Worm (Caenorhabditis elegans): Measurements from ENCODE around the gene B0250.8.
"Not testable (repeated sequence)": the region's sequence is repeated elsewhere in the genome, so short reads cannot be mapped to it uniquely, and the experiment has no call there.

The B0250.8 gene

ce11 chrV:20470385-20470784, at the start of gene B0250.8:
TSS of gene B0250.8 (minus strand) at chrV:20470485.
- TF ChIP-seq attf-3 (GFP tag; conservative IDR thresholded peaks at IDR 0.05) (no peak), Y53G8AR.9 (GFP tag; conservative IDR thresholded peaks at IDR 0.05) (no peak)

ce11 chrV:20518927-20519326, 48.6 kb upstream of the B0250.8 start, which contains the start of gene Y38H6C.25:
TSS of gene Y38H6C.25 (plus strand) at chrV:20519227.
- no peak for TF ChIP-seq aptf-3 (GFP tag; IDR thresholded peaks at IDR 0.05)
- no peak for TF ChIP-seq egl-18 (GFP tag; IDR thresholded peaks at IDR 0.05)
- no peak for TF ChIP-seq Y67H2A.10 (GFP tag; conservative IDR thresholded peaks at IDR 0.05)
- TF ChIP-seq fkh-3 (tag; optimal IDR thresholded peaks at IDR 0.05): no peak
- no peak for TF ChIP-seq B0336.3 (GFP tag; IDR thresholded peaks at IDR 0.05)
- no peak for TF ChIP-seq Y56A3A.18 (GFP tag; IDR thresholded peaks at IDR 0.05)
- TF ChIP-seq snpc-1.1 (tag; optimal IDR thresholded peaks at IDR 0.05; ENCODE audit: insufficient read depth): no peak
- TF ChIP-seq bed-2 (GFP tag; IDR thresholded peaks at IDR 0.05): no peak

ce11 chrV:20517005-20517404, 46.7 kb upstream of the B0250.8 start:
- TF ChIP-seq zfh-2 (GFP tag; conservative IDR thresholded peaks at IDR 0.05) (peak; percentile 36; the same call in 1 of the 2 replicates), F49E8.2 (tag; optimal IDR thresholded peaks at IDR 0.05; ENCODE audit: insufficient read depth) (no peak)

ce11 chrV:20514483-20514882, 44.2 kb upstream of the B0250.8 start:
- TF ChIP-seq ceh-40 (GFP tag; IDR thresholded peaks at IDR 0.05) (no peak), aptf-3 (GFP tag; IDR thresholded peaks at IDR 0.05) (no peak), ztf-26 (tag; optimal IDR thresholded peaks at IDR 0.05) (no peak), lsl-1 (GFP tag; optimal IDR thresholded peaks at IDR 0.05) (no peak), sdz-38 (tag; optimal IDR thresholded peaks at IDR 0.05) (no peak), nhr-120 (GFP tag; IDR thresholded peaks at IDR 0.05) (no peak), chd-7 (tag; optimal IDR thresholded peaks at IDR 0.05) (no peak), attf-6 (GFP tag; IDR thresholded peaks at IDR 0.05) (no peak), somi-1 (GFP tag; optimal IDR thresholded peaks at IDR 0.05) (no peak), K12H6.12 (tag; optimal IDR thresholded peaks at IDR 0.05) (no peak), snpc-3.4 (tag; optimal IDR thresholded peaks at IDR 0.05) (no peak), ekl-4 (GFP tag; IDR thresholded peaks at IDR 0.05) (no peak), pha-4 (tag; optimal IDR thresholded peaks at IDR 0.05) (no peak), xnd-1 (tag; optimal IDR thresholded peaks at IDR 0.05) (no peak), ceh-79 (tag; optimal IDR thresholded peaks at IDR 0.05) (no peak), ztf-25 (GFP tag; IDR thresholded peaks at IDR 0.05) (no peak), nhr-179 (tag; optimal IDR thresholded peaks at IDR 0.05) (no peak), tbp1 (GFP tag; optimal IDR thresholded peaks at IDR 0.05) (no peak)

ce11 chrV:20513661-20514060, 43.4 kb upstream of the B0250.8 start, which contains the start of gene Y38H6C.8:
TSS of gene Y38H6C.8 (plus strand) at chrV:20513961.
- not testable (repeated sequence) for TF ChIP-seq ztf-18 (tag; optimal IDR thresholded peaks at IDR 0.05); rcor-1 (GFP tag; IDR thresholded peaks at IDR 0.05); ztf-26 (tag; optimal IDR thresholded peaks at IDR 0.05)

- TF ChIP-seq lsy-27 (tag; optimal IDR thresholded peaks at IDR 0.05; ENCODE audit: borderline replicate concordance, insufficient read depth): no peak
- TF ChIP-seq efl-1 (GFP tag; optimal IDR thresholded peaks at IDR 0.05): no peak
- no peak for TF ChIP-seq aptf-3 (GFP tag; IDR thresholded peaks at IDR 0.05)
- 0 out of 2 replicates have a peak, but pooled peaks have one; percentile 46 for TF ChIP-seq nhr-120 (GFP tag; IDR thresholded peaks at IDR 0.05)
- TF ChIP-seq ekl-4 (GFP tag; IDR thresholded peaks at IDR 0.05): no peak
- peak; percentile 56; the same call in 1 of the 2 replicates for TF ChIP-seq zfh-2 (GFP tag; conservative IDR thresholded peaks at IDR 0.05)
- no peak for TF ChIP-seq ets-4 (GFP tag; optimal IDR thresholded peaks at IDR 0.05)
- no peak for TF ChIP-seq Y53G8AR.9 (GFP tag; conservative IDR thresholded peaks at IDR 0.05)
- TF ChIP-seq ceh-40 (GFP tag; IDR thresholded peaks at IDR 0.05): no peak
- TF ChIP-seq nhr-27 (tag; optimal IDR thresholded peaks at IDR 0.05): no peak
- no peak for TF ChIP-seq F49E8.2 (tag; optimal IDR thresholded peaks at IDR 0.05; ENCODE audit: insufficient read depth)
- TF ChIP-seq T26A5.8 (tag; optimal IDR thresholded peaks at IDR 0.05): no peak
- no peak for TF ChIP-seq hmg-1.2 (GFP tag; IDR thresholded peaks at IDR 0.05)
- no peak for TF ChIP-seq F55B11.4 (tag; optimal IDR thresholded peaks at IDR 0.05; ENCODE audit: borderline replicate concordance, insufficient read depth)
- TF ChIP-seq madf-3 (GFP tag; IDR thresholded peaks at IDR 0.05): no peak
- no peak for TF ChIP-seq aptf-2 (GFP tag; conservative IDR thresholded peaks at IDR 0.05)
- no peak for TF ChIP-seq Y67H2A.10 (GFP tag; conservative IDR thresholded peaks at IDR 0.05)
These were observed 39.1 kb upstream of the B0250.8 start for ce11 chrV:20509427-20509826.
